Worm (Caenorhabditis elegans): ENCODE data around the gene alh-2.

The alh-2 gene

ce11 chrV:1643886-1644285, at the start of gene alh-2:
TSS of gene alh-2 (plus strand) at chrV:1644169.
- no peak for TF ChIP-seq W03F9.2 (tag; optimal IDR thresholded peaks at IDR 0.05)
- no peak for TF ChIP-seq dao-5 (tag; optimal IDR thresholded peaks at IDR 0.05)
- TF ChIP-seq him-1 (tag; optimal IDR thresholded peaks at IDR 0.05): no peak

ce11 chrV:1594554-1595092, 49.3 kb upstream of the alh-2 start:
- no peak for TF ChIP-seq W03F9.2 (tag; optimal IDR thresholded peaks at IDR 0.05)
- TF ChIP-seq dao-5 (tag; optimal IDR thresholded peaks at IDR 0.05): no peak

ce11 chrV:1600561-1601088, 43.3 kb upstream of the alh-2 start, which contains the start of gene F16B4.2:
TSS of gene F16B4.2 (plus strand) at chrV:1601038.
- TF ChIP-seq W03F9.2 (tag; optimal IDR thresholded peaks at IDR 0.05): no peak
- no peak for TF ChIP-seq dao-5 (tag; optimal IDR thresholded peaks at IDR 0.05)
- no peak for TF ChIP-seq him-1 (tag; optimal IDR thresholded peaks at IDR 0.05)

ce11 chrV:1607790-1608189, 36.2 kb upstream of the alh-2 start, which contains the start of gene nhr-178:
TSS of gene nhr-178 (minus strand) at chrV:1607953.
- TF ChIP-seq W03F9.2 (tag; optimal IDR thresholded peaks at IDR 0.05) (no peak), dao-5 (tag; optimal IDR thresholded peaks at IDR 0.05) (no peak), him-1 (tag; optimal IDR thresholded peaks at IDR 0.05) (no peak)

- TF ChIP-seq W03F9.2 (tag; optimal IDR thresholded peaks at IDR 0.05) (no peak), him-1 (tag; optimal IDR thresholded peaks at IDR 0.05) (no peak), dao-5 (tag; optimal IDR thresholded peaks at IDR 0.05) (no peak)
Measured at ce11 chrV:1610097-1610496, 33.9 kb upstream of the alh-2 start, which contains the start of gene nhr-177. TSS of gene nhr-177 (plus strand) at chrV:1610263.

- TF ChIP-seq dao-5 (tag; optimal IDR thresholded peaks at IDR 0.05) (no peak), W03F9.2 (tag; optimal IDR thresholded peaks at IDR 0.05) (no peak), him-1 (tag; optimal IDR thresholded peaks at IDR 0.05) (no peak)
Measured at ce11 chrV:1611570-1611969, 32.4 kb upstream of the alh-2 start.

- TF ChIP-seq W03F9.2 (tag; optimal IDR thresholded peaks at IDR 0.05) (no peak), dao-5 (tag; optimal IDR thresholded peaks at IDR 0.05) (no peak), him-1 (tag; optimal IDR thresholded peaks at IDR 0.05) (no peak)
Measured at ce11 chrV:1614726-1615125, 29.2 kb upstream of the alh-2 start, which contains the start of gene srbc-41. TSS of gene srbc-41 (minus strand) at chrV:1614826.

- TF ChIP-seq dao-5 (tag; optimal IDR thresholded peaks at IDR 0.05): no peak
- no peak for TF ChIP-seq W03F9.2 (tag; optimal IDR thresholded peaks at IDR 0.05)
- TF ChIP-seq him-1 (tag; optimal IDR thresholded peaks at IDR 0.05): no peak
Measured at ce11 chrV:1618760-1619159, 25.2 kb upstream of the alh-2 start, which contains the start of gene nhr-179. TSS of gene nhr-179 (minus strand) at chrV:1618860.

ce11 chrV:1620537-1620936, 23.4 kb upstream of the alh-2 start:
- TF ChIP-seq him-1 (tag; optimal IDR thresholded peaks at IDR 0.05) (no peak), dao-5 (tag; optimal IDR thresholded peaks at IDR 0.05) (no peak), W03F9.2 (tag; optimal IDR thresholded peaks at IDR 0.05) (no peak)

- TF ChIP-seq W03F9.2 (tag; optimal IDR thresholded peaks at IDR 0.05): no peak
Measured at ce11 chrV:1621494-1621893, 22.5 kb upstream of the alh-2 start, which contains the start of gene nhr-117. TSS of gene nhr-117 (minus strand) at chrV:1621520.

- TF ChIP-seq him-1 (tag; optimal IDR thresholded peaks at IDR 0.05) (no peak), W03F9.2 (tag; optimal IDR thresholded peaks at IDR 0.05) (no peak), dao-5 (tag; optimal IDR thresholded peaks at IDR 0.05) (no peak)
Measured at ce11 chrV:1623429-1623828, 20.5 kb upstream of the alh-2 start.

ce11 chrV:1624340-1624739, 19.6 kb upstream of the alh-2 start, which contains the start of gene nhr-110:
TSS of gene nhr-110 (minus strand) at chrV:1624440.
- no peak for TF ChIP-seq W03F9.2 (tag; optimal IDR thresholded peaks at IDR 0.05)
- TF ChIP-seq him-1 (tag; optimal IDR thresholded peaks at IDR 0.05): no peak
- TF ChIP-seq dao-5 (tag; optimal IDR thresholded peaks at IDR 0.05): no peak

- TF ChIP-seq him-1 (tag; optimal IDR thresholded peaks at IDR 0.05) (no peak), W03F9.2 (tag; optimal IDR thresholded peaks at IDR 0.05) (no peak), dao-5 (tag; optimal IDR thresholded peaks at IDR 0.05) (no peak)
Measured at ce11 chrV:1626720-1627119, 17.2 kb upstream of the alh-2 start, which contains the start of gene nhr-237. TSS of gene nhr-237 (minus strand) at chrV:1626820.

- TF ChIP-seq dao-5 (tag; optimal IDR thresholded peaks at IDR 0.05) (no peak), W03F9.2 (tag; optimal IDR thresholded peaks at IDR 0.05) (no peak), him-1 (tag; optimal IDR thresholded peaks at IDR 0.05) (no peak)
Measured at ce11 chrV:1627269-1627668, 16.7 kb upstream of the alh-2 start.

ce11 chrV:1629329-1629728, 14.6 kb upstream of the alh-2 start, which contains the start of gene nhr-238:
TSS of gene nhr-238 (minus strand) at chrV:1629432.
- TF ChIP-seq him-1 (tag; optimal IDR thresholded peaks at IDR 0.05) (no peak), W03F9.2 (tag; optimal IDR thresholded peaks at IDR 0.05) (no peak), dao-5 (tag; optimal IDR thresholded peaks at IDR 0.05) (no peak)
